Fruit fly (Drosophila melanogaster) S2 (cell line): ENCODE data around the gene CG9483.

Experiments
- CG8478 ChIP-seq: fragments of >200 bp; optimal IDR thresholded peaks from 2 replicates; lab custom pipeline; 2018
- CTCF ChIP-seq, 2 experiments: fragments of >200 bp; optimal IDR thresholded peaks; 2 replicates each; lab custom pipeline; 2018

DNA sequence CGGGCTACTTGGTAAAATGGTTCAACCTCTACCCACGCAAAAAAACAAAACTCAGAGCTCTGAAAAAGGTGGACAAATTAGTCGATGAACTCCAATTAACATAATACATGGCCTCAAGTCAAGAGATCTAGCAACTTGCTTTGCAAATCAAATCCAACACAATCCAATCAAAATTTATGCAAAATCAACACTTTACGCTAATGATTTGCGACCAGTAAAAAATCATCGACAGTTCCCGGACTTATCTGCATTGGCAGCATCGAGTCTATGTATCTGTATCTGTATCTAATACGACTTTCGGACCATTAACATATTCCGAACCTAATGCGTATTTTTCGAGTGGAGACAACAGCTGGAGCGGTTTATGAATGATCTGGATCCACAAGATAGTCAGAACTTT is 15.5 kb upstream of the CG9483 start:
- TF ChIP-seq CG8478 (lab: Kevin White, UChicago) (no peak), CTCF (optimal IDR thresholded peaks at IDR 0.05; lab: Kevin White, UChicago) (no peak)
